Fruit fly (Drosophila melanogaster): Measurements from ENCODE around the gene CG15741.

CG15741 gene

dm6 chrX:11885356-11885755 lies 47.5 kb upstream of the CG15741 start:
- TF ChIP-seq CG15336 (GFP tag; IDR thresholded peaks at IDR 0.05) (peak; percentile 31; the same call in 1 of the 2 replicates), CG8632 (GFP tag; optimal IDR thresholded peaks at IDR 0.05) (no peak), Eip78C (GFP tag) (peak; percentile 21), CG6163 (GFP tag; IDR thresholded peaks at IDR 0.05) (no peak), Hr4 (GFP tag; optimal IDR thresholded peaks at IDR 0.05) (peak; percentile 22), CG8119 (GFP tag; IDR thresholded peaks at IDR 0.05) (peak; percentile 43; the same call in 1 of the 3 replicates), Eip75B (GFP tag; optimal IDR thresholded peaks at IDR 0.05) (no peak), eg (GFP tag; IDR thresholded peaks at IDR 0.05) (no peak), lz (GFP tag; optimal IDR thresholded peaks at IDR 0.05) (no peak), Lpt (GFP tag; optimal IDR thresholded peaks at IDR 0.05) (no peak), CG32006 (GFP tag; optimal IDR thresholded peaks at IDR 0.05) (peak; percentile 52), CG10631 (GFP tag; optimal IDR thresholded peaks at IDR 0.05) (no peak), achi (GFP tag; optimal IDR thresholded peaks at IDR 0.05) (no peak), CG11762 (GFP tag; optimal IDR thresholded peaks at IDR 0.05; ENCODE audit: insufficient read depth) (no peak), CG6808 (GFP tag; optimal IDR thresholded peaks at IDR 0.05) (no peak)

- no peak for TF ChIP-seq esn (GFP tag; optimal IDR thresholded peaks at IDR 0.05)
- TF ChIP-seq vri (GFP tag; optimal IDR thresholded peaks at IDR 0.05) = peak; percentile 53
Observed at dm6 chrX:11884134-11884533, 46.3 kb upstream of the CG15741 start.

DNA sequence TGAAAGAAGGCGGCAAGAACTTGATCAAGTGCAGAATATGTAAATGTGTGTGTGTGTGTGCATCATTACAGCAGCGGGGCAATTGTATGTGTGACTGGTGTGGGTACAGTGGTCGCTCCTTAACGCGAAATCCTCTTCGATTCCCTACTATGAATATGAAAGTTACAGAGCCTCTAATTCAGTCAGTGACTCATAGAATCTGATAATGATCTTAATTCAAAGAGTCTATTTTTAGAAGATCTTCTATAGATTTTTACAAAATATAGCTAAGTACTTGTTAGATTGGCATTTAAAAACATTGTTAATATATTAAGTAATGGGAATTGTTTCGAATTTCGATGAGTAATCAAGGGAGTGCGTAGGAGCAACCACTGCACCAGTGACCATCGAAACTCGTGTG lies 44.6 kb upstream of the CG15741 start:
- TF ChIP-seq CG32006 (GFP tag; optimal IDR thresholded peaks at IDR 0.05) (peak; percentile 49), svp (GFP tag) (peak; percentile 44), CG6276 (GFP tag; optimal IDR thresholded peaks at IDR 0.05) (no peak), Hr38 (GFP tag; optimal IDR thresholded peaks at IDR 0.05) (no peak), Sox102F (GFP tag; optimal IDR thresholded peaks at IDR 0.05) (no peak), CG3919 (GFP tag; optimal IDR thresholded peaks at IDR 0.05) (peak; percentile 42), CG8119 (GFP tag; IDR thresholded peaks at IDR 0.05) (0 out of 3 replicates have a peak, but pooled peaks have one; percentile 30), Ets96B (tag; optimal IDR thresholded peaks at IDR 0.05) (peak; percentile 16), achi (GFP tag; optimal IDR thresholded peaks at IDR 0.05) (peak; percentile 10), Hr39 (GFP tag; optimal IDR thresholded peaks at IDR 0.05) (no peak), CG10631 (GFP tag; optimal IDR thresholded peaks at IDR 0.05) (peak; percentile 19), Eip78C (GFP tag) (peak; percentile 81), eg (GFP tag; IDR thresholded peaks at IDR 0.05) (peak; percentile 35; the same call in 1 of the 3 replicates), Smox (GFP tag; optimal IDR thresholded peaks at IDR 0.05) (no peak), CG6792 (GFP tag; optimal IDR thresholded peaks at IDR 0.05) (peak; percentile 25), Hr4 (GFP tag; optimal IDR thresholded peaks at IDR 0.05) (peak; percentile 25), Eip93F (GFP tag; optimal IDR thresholded peaks at IDR 0.05) (no peak), CG9139 (GFP tag; optimal IDR thresholded peaks at IDR 0.05) (no peak), OdsH (GFP tag; optimal IDR thresholded peaks at IDR 0.05) (peak; percentile 33), pdm3 (GFP tag; optimal IDR thresholded peaks at IDR 0.05) (peak; percentile 31), CG3032 (tag; optimal IDR thresholded peaks at IDR 0.05) (peak; percentile 22), CG10669 (GFP tag; optimal IDR thresholded peaks at IDR 0.05) (peak; percentile 36), CG8632 (GFP tag; optimal IDR thresholded peaks at IDR 0.05) (no peak), fd59A (GFP tag; optimal IDR thresholded peaks at IDR 0.05) (no peak)

DNA sequence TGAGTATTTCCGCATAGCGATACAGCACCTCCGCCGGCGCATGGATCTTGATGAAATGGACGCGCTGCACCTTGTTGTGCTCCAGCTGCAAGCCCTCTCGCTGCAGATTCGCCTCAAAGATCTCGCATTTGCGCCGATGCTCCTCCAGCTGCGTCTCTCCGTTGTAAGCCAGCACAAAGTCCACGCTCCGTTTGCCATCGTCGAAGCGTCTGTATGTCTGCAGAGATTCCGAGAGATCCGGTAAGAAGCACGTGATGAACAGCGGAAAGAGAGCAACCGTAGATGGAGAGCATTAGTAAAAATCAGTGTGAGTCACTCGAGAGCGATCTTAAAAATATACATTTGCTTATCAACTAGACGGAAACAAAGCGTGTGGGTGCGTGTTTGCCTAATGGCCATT lies 43.9 kb upstream of the CG15741 start:
- TF ChIP-seq CG31627 (GFP tag; optimal IDR thresholded peaks at IDR 0.05) (no peak), CG6808 (GFP tag; optimal IDR thresholded peaks at IDR 0.05) (peak; percentile 44), ss (GFP tag; optimal IDR thresholded peaks at IDR 0.05) (peak; percentile 44 to 58), CG6276 (GFP tag; optimal IDR thresholded peaks at IDR 0.05) (peak; percentile 5)

dm6 chrX:11877165-11877564 lies 39.3 kb upstream of the CG15741 start, which contains the start of gene CG10352:
Gene CG10352 (minus strand): TSS chrX:11877168.
- TF ChIP-seq dsx (GFP tag; optimal IDR thresholded peaks at IDR 0.05; ENCODE audit: poor library complexity, severe bottlenecking) = no peak
- TF ChIP-seq Sox102F (GFP tag; optimal IDR thresholded peaks at IDR 0.05) = no peak
- peak; percentile 45 for TF ChIP-seq CG8119 (GFP tag; IDR thresholded peaks at IDR 0.05)
- 0 out of 3 replicates have a peak, but pooled peaks have one; percentile 42 for TF ChIP-seq CG6163 (GFP tag; IDR thresholded peaks at IDR 0.05)
- TF ChIP-seq Eip78C (GFP tag) = peak; percentile 18
- peak; percentile 57 for TF ChIP-seq CG15336 (GFP tag; IDR thresholded peaks at IDR 0.05)
- peak; percentile 12 for TF ChIP-seq Hr4 (GFP tag; optimal IDR thresholded peaks at IDR 0.05)
- TF ChIP-seq Gug (GFP tag; IDR thresholded peaks at IDR 0.05) = peak; percentile 16; the same call in 1 of the 2 replicates
- no peak for TF ChIP-seq CG6276 (GFP tag; optimal IDR thresholded peaks at IDR 0.05)

Data from whole organism, prepupa.